Worm (Caenorhabditis elegans) whole organism, midembryonic: ENCODE results near the gene F41E7.7.

Experiments used
- T22C8.4 ChIP-seq: fragments of 200-800 bp; sonication (Bioruptor generic); IDR thresholded peaks from 2 replicates; pipeline ENCODE4 v1.3.6; 2022; ENCODE audit warnings: missing genetic modification characterization, missing compliant biosample characterization
- cog-1 ChIP-seq: sonication (generic microtip); optimal IDR thresholded peaks from 2 replicates; lab custom pipeline; 2016; ENCODE audit warnings: missing genetic modification characterization, missing compliant biosample characterization
- flt-1 ChIP-seq: fragments of 200-800 bp; sonication (Bioruptor generic); IDR thresholded peaks from 2 replicates; pipeline ENCODE4 v1.3.6; 2022; ENCODE audit warnings: missing genetic modification characterization, missing compliant biosample characterization
- klf-2 ChIP-seq: fragments of 200-800 bp; sonication (Bioruptor generic); conservative IDR thresholded peaks from 2 replicates; pipeline ENCODE4 v1.3.6; 2022; ENCODE audit warnings: missing genetic modification reagents, missing genetic modification characterization, missing compliant biosample characterization
- med-1 ChIP-seq: sonication (generic microtip); optimal IDR thresholded peaks from 2 replicates; lab custom pipeline; 2017; ENCODE audit warnings: missing genetic modification characterization, mild to moderate bottlenecking, missing compliant biosample characterization, antibody characterized with exemption, missing genetic modification reagents; ENCODE audit not compliant: insufficient read depth
- ref-1 ChIP-seq: fragments of 200-800 bp; sonication (Bioruptor generic); conservative IDR thresholded peaks from 2 replicates; pipeline ENCODE4 v1.3.6; 2022; ENCODE audit warnings: missing genetic modification reagents, missing genetic modification characterization, missing compliant biosample characterization
- tab-1 ChIP-seq: fragments of 200-800 bp; sonication (Bioruptor generic); IDR thresholded peaks from 2 replicates; pipeline ENCODE4 v1.3.6; 2022; ENCODE audit warnings: missing genetic modification characterization, missing compliant biosample characterization
- ztf-23 ChIP-seq: fragments of 200-800 bp; sonication (Bioruptor generic); IDR thresholded peaks from 2 replicates; pipeline ENCODE4 v1.3.6; 2022; ENCODE audit warnings: missing genetic modification reagents, missing genetic modification characterization, missing compliant biosample characterization
- ztf-29 ChIP-seq: fragments of 200-800 bp; sonication (Bioruptor generic); IDR thresholded peaks from 2 replicates; pipeline ENCODE4 v1.3.6; 2022; ENCODE audit warnings: missing genetic modification reagents, missing genetic modification characterization, missing compliant biosample characterization

The F41E7.7 gene

ce11 chrX:10350151-10350550 is 42.6 kb downstream of the F41E7.7 start:
- TF ChIP-seq T22C8.4 (GFP tag; lab: Robert Waterston, UW) (no peak), klf-2 (no peak), med-1 (GFP tag; lab: Kevin White, UChicago) (no peak), ztf-23 (GFP tag; lab: Robert Waterston, UW) (no peak), cog-1 (no peak), flt-1 (GFP tag; lab: Robert Waterston, UW) (no peak), tab-1 (no peak), ref-1 (GFP tag; lab: Robert Waterston, UW) (no peak), ztf-29 (GFP tag; lab: Robert Waterston, UW) (no peak)

ce11 chrX:10353857-10354256 is 46.3 kb downstream of the F41E7.7 start:
- no peak for TF ChIP-seq cog-1
- no peak for TF ChIP-seq flt-1 (GFP tag; lab: Robert Waterston, UW)
- no peak for TF ChIP-seq ztf-23 (GFP tag; lab: Robert Waterston, UW)
- TF ChIP-seq tab-1: no peak
- no peak for TF ChIP-seq T22C8.4 (GFP tag; lab: Robert Waterston, UW)
- no peak for TF ChIP-seq ref-1 (GFP tag; lab: Robert Waterston, UW)
- no peak for TF ChIP-seq klf-2
- no peak for TF ChIP-seq ztf-29 (GFP tag; lab: Robert Waterston, UW)

ce11 chrX:10355650-10356049 is 48.1 kb downstream of the F41E7.7 start, which contains the start of gene R07E3.7:
Gene R07E3.7 (minus strand): TSS chrX:10355750.
- no peak for TF ChIP-seq klf-2
- no peak for TF ChIP-seq ztf-23 (GFP tag; lab: Robert Waterston, UW)
- TF ChIP-seq ref-1 (GFP tag; lab: Robert Waterston, UW): no peak
- TF ChIP-seq med-1 (GFP tag; lab: Kevin White, UChicago): no peak
- no peak for TF ChIP-seq tab-1
- TF ChIP-seq flt-1 (GFP tag; lab: Robert Waterston, UW): no peak
- TF ChIP-seq ztf-29 (GFP tag; lab: Robert Waterston, UW): no peak
- TF ChIP-seq T22C8.4 (GFP tag; lab: Robert Waterston, UW): no peak
- no peak for TF ChIP-seq cog-1

ce11 chrX:10358083-10358482 is 50.5 kb downstream of the F41E7.7 start, which contains the start of gene efhc-1:
Gene efhc-1 (plus strand): TSS chrX:10358383.
- TF ChIP-seq T22C8.4 (GFP tag; lab: Robert Waterston, UW) (no peak), cog-1 (no peak), flt-1 (GFP tag; lab: Robert Waterston, UW) (no peak), ztf-29 (GFP tag; lab: Robert Waterston, UW) (no peak), klf-2 (no peak), med-1 (GFP tag; lab: Kevin White, UChicago) (no peak), tab-1 (no peak), ref-1 (GFP tag; lab: Robert Waterston, UW) (no peak), ztf-23 (GFP tag; lab: Robert Waterston, UW) (no peak)
